Fruit fly (Drosophila melanogaster) whole organism, wandering third instar larva: ENCODE measurements around the gene CG6508.
A peak's percentile ranks its signal among the peaks of the same experiment; 100 is the strongest.

Experiments used
- Abd-B ChIP-seq: fragments of >200 bp; optimal IDR thresholded peaks from 2 replicates; lab custom pipeline; 2017; ENCODE audit warnings: missing biosample characterization, missing genetic modification characterization
- CG32264 ChIP-seq: fragments of 200-800 bp; sonication (Bioruptor generic); optimal IDR thresholded peaks from 2 replicates; lab custom pipeline; 2016; ENCODE audit warnings: missing biosample characterization, missing genetic modification characterization
- CG9705 ChIP-seq: fragments of 200-800 bp; sonication (Bioruptor generic); optimal IDR thresholded peaks from 2 replicates; lab custom pipeline; 2018; ENCODE audit warnings: missing biosample characterization, mild to moderate bottlenecking, missing genetic modification characterization
- CrebA ChIP-seq: fragments of 200-800 bp; sonication (Bioruptor generic); optimal IDR thresholded peaks from 2 replicates; lab custom pipeline; 2016; ENCODE audit warnings: missing biosample characterization, mild to moderate bottlenecking, missing genetic modification characterization, borderline replicate concordance
- Dfd ChIP-seq: fragments of >200 bp; optimal IDR thresholded peaks from 2 replicates; lab custom pipeline; 2017; ENCODE audit warnings: missing biosample characterization, missing genetic modification characterization
- Dif ChIP-seq: fragments of 200-275, 200-300 bp; sonication (Bioruptor generic); optimal IDR thresholded peaks from 2 replicates; lab custom pipeline; 2018; ENCODE audit warnings: missing biosample characterization, missing genetic modification characterization; ENCODE audit not compliant: partially characterized antibody
- HLH106 ChIP-seq: fragments of 200-800 bp; optimal IDR thresholded peaks from 3 replicates; lab custom pipeline; 2019; ENCODE audit warnings: missing biosample characterization, mild to moderate bottlenecking, missing genetic modification characterization, moderate library complexity
- Hnf4 ChIP-seq: fragments of 200-800 bp; sonication (Bioruptor generic); optimal IDR thresholded peaks from 2 replicates; lab custom pipeline; 2016; ENCODE audit warnings: missing biosample characterization, mild to moderate bottlenecking, missing genetic modification characterization
- Hr78 ChIP-seq: fragments of >200 bp; optimal IDR thresholded peaks from 2 replicates; lab custom pipeline; 2017; ENCODE audit warnings: missing biosample characterization, missing genetic modification characterization
- Jra ChIP-seq: sonication (Bioruptor generic); optimal IDR thresholded peaks from 2 replicates; lab custom pipeline; 2016; ENCODE audit warnings: missing biosample characterization, missing genetic modification characterization
- Mio ChIP-seq: sonication (Bioruptor generic); optimal IDR thresholded peaks from 2 replicates; lab custom pipeline; 2016; ENCODE audit warnings: missing biosample characterization, missing genetic modification characterization
- Myc ChIP-seq: fragments of >200 bp; optimal IDR thresholded peaks from 2 replicates; lab custom pipeline; 2017
- N ChIP-seq: fragments of >200 bp; optimal IDR thresholded peaks from 2 replicates; lab custom pipeline; 2018; ENCODE audit warnings: missing biosample characterization, missing external identifiers, missing genetic modification characterization
- OdsH ChIP-seq: fragments of 200-800 bp; sonication (Bioruptor generic); optimal IDR thresholded peaks from 2 replicates; lab custom pipeline; 2016; ENCODE audit warnings: missing biosample characterization, mild to moderate bottlenecking, missing genetic modification characterization
- Rel ChIP-seq, 2 experiments: fragments of 200-800 bp; sonication (Bioruptor generic) in 1 of 2; optimal IDR thresholded peaks; 2 replicates in 1 of 2; 3 replicates in 1 of 2; lab custom pipeline; 2016 to 2019; ENCODE audit warnings: mild to moderate bottlenecking in 2 of 2, missing biosample characterization in 2 of 2, missing genetic modification characterization in 2 of 2, moderate library complexity in 1 of 2
- Vsx2 ChIP-seq: fragments of 200-300, 225-300 bp; sonication (Bioruptor generic); optimal IDR thresholded peaks from 2 replicates; lab custom pipeline; 2018; ENCODE audit warnings: missing biosample characterization, missing genetic modification characterization; ENCODE audit not compliant: partially characterized antibody
- br ChIP-seq: fragments of 200-800 bp; sonication (Bioruptor generic); optimal IDR thresholded peaks from 2 replicates; lab custom pipeline; 2016; ENCODE audit warnings: missing biosample characterization, missing genetic modification characterization
- dl ChIP-seq, 2 experiments: fragments of 175-275, 200-275 bp in 1 of 2; fragments of 200-275 bp in 1 of 2; sonication (Bioruptor generic); optimal IDR thresholded peaks; lab custom pipeline; 2018; ENCODE audit warnings: mild to moderate bottlenecking in 2 of 2, missing biosample characterization in 2 of 2, missing genetic modification characterization in 2 of 2, moderate library complexity in 2 of 2; ENCODE audit not compliant: partially characterized antibody in 2 of 2, insufficient read depth in 1 of 2
- dsf ChIP-seq: sonication (Bioruptor generic); optimal IDR thresholded peaks from 2 replicates; lab custom pipeline; 2016; ENCODE audit warnings: missing biosample characterization, missing genetic modification characterization, borderline replicate concordance
- foxo ChIP-seq, 2 experiments: fragments of 200-800 bp; sonication (Bioruptor generic); optimal IDR thresholded peaks; 2 replicates in 1 of 2; 3 replicates in 1 of 2; lab custom pipeline; 2016 to 2017; ENCODE audit warnings: missing biosample characterization in 2 of 2, missing genetic modification characterization in 2 of 2
- fru ChIP-seq: fragments of 200-800 bp; sonication (Bioruptor generic); optimal IDR thresholded peaks from 3 replicates; lab custom pipeline; 2016; ENCODE audit warnings: missing biosample characterization, mild to moderate bottlenecking, missing genetic modification characterization
- h ChIP-seq: fragments of 200-800 bp; sonication (Bioruptor generic); optimal IDR thresholded peaks from 3 replicates; lab custom pipeline; 2016; ENCODE audit warnings: missing biosample characterization, mild to moderate bottlenecking, missing genetic modification characterization
- jim ChIP-seq: fragments of 175-275, 200-325 bp; sonication (Bioruptor generic); optimal IDR thresholded peaks from 2 replicates; lab custom pipeline; 2016; ENCODE audit warnings: missing biosample characterization, mild to moderate bottlenecking, missing genetic modification characterization
- lola ChIP-seq: fragments of >200 bp; optimal IDR thresholded peaks from 2 replicates; lab custom pipeline; 2017; ENCODE audit warnings: missing biosample characterization, missing genetic modification characterization
- pan ChIP-seq: fragments of >200 bp; optimal IDR thresholded peaks from 2 replicates; lab custom pipeline; 2017
- psq ChIP-seq: fragments of 200-800 bp; sonication (Bioruptor generic); optimal IDR thresholded peaks from 3 replicates; lab custom pipeline; 2017; ENCODE audit warnings: missing biosample characterization, mild to moderate bottlenecking, missing genetic modification characterization, moderate library complexity
- rgr ChIP-seq: fragments of 200-800 bp; sonication (Bioruptor generic); optimal IDR thresholded peaks from 3 replicates; lab custom pipeline; 2016; ENCODE audit warnings: missing biosample characterization, mild to moderate bottlenecking, missing genetic modification characterization
- sage ChIP-seq: fragments of 200-800 bp; sonication (Bioruptor generic); optimal IDR thresholded peaks from 2 replicates; lab custom pipeline; 2016; ENCODE audit warnings: missing biosample characterization, mild to moderate bottlenecking, missing genetic modification characterization
- woc ChIP-seq: sonication (Bioruptor generic); optimal IDR thresholded peaks from 2 replicates; lab custom pipeline; 2016; ENCODE audit warnings: missing biosample characterization, mild to moderate bottlenecking, missing genetic modification characterization

Gene CG6508

DNA sequence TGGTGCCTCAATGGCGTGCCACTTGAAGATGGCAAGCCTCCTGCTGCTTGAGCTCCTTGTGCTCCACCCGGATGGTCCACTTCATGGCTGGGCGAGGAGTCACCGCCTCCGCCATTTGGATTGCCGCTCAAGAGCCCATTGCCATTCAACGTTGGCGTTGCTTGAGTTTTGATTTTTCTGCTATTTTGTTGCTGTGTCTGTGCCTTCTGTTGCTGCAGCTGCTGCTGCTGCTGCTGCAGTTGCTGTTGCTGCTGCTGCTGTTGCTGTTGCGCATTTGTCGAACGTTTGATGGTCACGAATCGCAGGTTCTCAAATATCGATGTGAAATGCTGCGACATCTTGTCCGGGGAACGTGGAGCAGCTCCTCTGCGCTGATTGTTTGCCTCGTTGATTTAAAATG is 12.7 kb downstream of the CG6508 start:
- TF ChIP-seq Dif (GFP tag; lab: Kevin White, UChicago) (no peak), psq (GFP tag; lab: Kevin White, UChicago) (no peak), Dfd (peak; percentile 72), foxo (GFP tag; optimal IDR thresholded peaks at IDR 0.05; lab: Kevin White, UChicago) (no peak), rgr (GFP tag; lab: Kevin White, UChicago) (no peak), Mio (no peak)

DNA sequence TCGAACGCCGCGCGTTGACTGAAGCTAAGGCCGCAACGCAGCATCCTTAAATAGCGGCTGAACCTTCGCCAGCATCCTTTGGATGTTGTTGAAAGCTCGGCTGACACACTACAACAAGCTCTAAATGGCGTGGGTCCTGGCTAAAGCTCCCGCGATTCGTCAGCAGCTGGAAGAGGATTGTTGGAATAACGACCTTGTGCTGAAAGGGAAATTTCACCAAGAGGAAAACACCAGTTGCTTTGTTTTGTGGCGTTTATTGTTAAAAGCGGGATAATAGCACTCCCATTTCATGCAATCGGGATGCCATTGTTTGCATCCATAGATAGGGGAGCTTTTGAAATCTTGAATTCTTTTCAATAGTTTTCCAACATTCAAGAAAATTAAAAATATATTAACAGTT is 18.6 kb downstream of the CG6508 start, which contains the start of gene Nos:
TSS of gene Nos (minus strand) at position 21 of the 400 bp plus-strand sequence.
- TF ChIP-seq Abd-B: no peak
- TF ChIP-seq N (GFP tag; lab: Kevin White, UChicago): no peak
- TF ChIP-seq lola (GFP tag; lab: Kevin White, UChicago): no peak
- no peak for TF ChIP-seq Hr78 (GFP tag; lab: Kevin White, UChicago)
- no peak for TF ChIP-seq dsf
- no peak for TF ChIP-seq pan
- no peak for TF ChIP-seq CrebA (GFP tag; lab: Kevin White, UChicago)
- TF ChIP-seq rgr (GFP tag; lab: Kevin White, UChicago): no peak
- no peak for TF ChIP-seq CG32264 (GFP tag; lab: Kevin White, UChicago)
- no peak for TF ChIP-seq OdsH

DNA sequence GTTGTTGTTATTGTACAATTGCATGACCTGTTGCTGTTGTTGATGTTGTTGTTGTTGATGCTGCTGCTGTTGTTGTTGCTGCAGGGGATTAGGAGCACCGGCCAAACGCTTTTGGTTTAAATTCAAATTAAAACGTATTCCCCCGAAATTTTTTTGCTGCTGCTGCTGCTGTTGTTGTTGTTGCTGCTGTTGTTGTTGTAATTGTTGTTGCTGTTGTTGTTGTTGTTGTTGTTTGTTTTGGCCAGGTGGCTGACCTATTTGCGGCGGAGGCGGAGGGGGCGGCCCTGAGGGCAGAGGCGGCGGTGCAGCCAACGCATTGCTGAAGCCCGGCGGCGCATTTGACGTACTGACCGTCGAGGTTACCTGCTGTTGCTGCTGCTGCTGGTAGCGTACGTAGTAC is 22.7 kb downstream of the CG6508 start:
- TF ChIP-seq h (GFP tag; lab: Kevin White, UChicago) (no peak), Jra (GFP tag; lab: Kevin White, UChicago) (no peak), Mio (no peak), Rel (GFP tag; optimal IDR thresholded peaks at IDR 0.05; lab: Kevin White, UChicago) (no peak), Rel (tag; optimal IDR thresholded peaks at IDR 0.05; lab: Kevin White, UChicago) (no peak), Hr78 (GFP tag; lab: Kevin White, UChicago) (no peak), CG32264 (GFP tag; lab: Kevin White, UChicago) (no peak), Vsx2 (GFP tag; lab: Kevin White, UChicago) (no peak), Hnf4 (GFP tag; lab: Kevin White, UChicago) (no peak), N (GFP tag; lab: Kevin White, UChicago) (no peak), CrebA (GFP tag; lab: Kevin White, UChicago) (no peak), Myc (lab: Kevin White, UChicago) (no peak), sage (GFP tag; lab: Kevin White, UChicago) (no peak), Abd-B (no peak)

DNA sequence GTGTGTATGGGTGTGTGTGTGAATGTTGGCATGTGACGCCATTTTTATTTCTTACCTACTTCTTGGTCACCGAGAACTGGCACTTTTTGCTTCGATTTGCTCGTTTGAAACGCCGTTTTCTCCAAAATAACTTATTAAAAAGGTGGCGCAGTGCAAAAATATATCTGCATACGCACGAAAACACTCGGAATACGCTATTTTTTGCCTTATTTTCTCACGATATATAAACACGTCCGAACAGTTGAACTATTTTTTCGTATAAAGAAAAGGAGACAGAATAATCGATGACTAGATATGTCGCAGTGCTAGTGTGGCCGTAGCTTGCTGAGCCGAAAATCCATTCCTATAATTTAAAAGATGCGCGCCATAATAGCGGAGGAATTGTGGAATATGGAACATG is 23.4 kb downstream of the CG6508 start, which contains the start of gene CG6700:
TSS of gene CG6700 (minus strand) at position 272 of the 400 bp plus-strand sequence.
- TF ChIP-seq psq (GFP tag; lab: Kevin White, UChicago): peak; percentile 43
- TF ChIP-seq OdsH: peak; percentile 22
- no peak for TF ChIP-seq N (GFP tag; lab: Kevin White, UChicago)

DNA sequence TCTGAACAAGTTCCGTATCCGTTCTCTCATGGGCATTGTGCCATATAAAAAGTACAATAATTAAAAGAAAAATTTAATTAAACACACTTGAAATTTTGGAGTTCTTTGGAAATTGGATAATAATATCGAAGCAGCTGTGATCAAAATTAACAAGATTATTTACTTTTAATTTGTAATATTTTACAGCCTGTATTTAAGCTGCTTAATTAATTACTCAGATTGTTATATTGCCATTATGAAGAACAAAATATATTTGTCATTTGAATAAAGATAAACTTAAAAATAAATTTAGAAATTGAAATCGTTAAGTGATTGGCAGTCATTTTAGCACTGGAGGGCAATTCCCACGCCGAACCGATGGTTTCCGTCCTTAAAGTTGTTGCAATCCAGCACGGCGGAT is 26.7 kb downstream of the CG6508 start, which contains the start of the genes CG17139 and CG17140:
TSS of gene CG17139 (minus strand) at position 101 of the 400 bp plus-strand sequence.
TSS of gene CG17140 (minus strand) at position 101 of the 400 bp plus-strand sequence.
- TF ChIP-seq Rel (GFP tag; optimal IDR thresholded peaks at IDR 0.05; lab: Kevin White, UChicago) (no peak), Rel (tag; optimal IDR thresholded peaks at IDR 0.05; lab: Kevin White, UChicago) (no peak), HLH106 (tag; lab: Kevin White, UChicago) (no peak), fru (GFP tag; lab: Kevin White, UChicago) (no peak), dsf (no peak), Jra (GFP tag; lab: Kevin White, UChicago) (no peak), rgr (GFP tag; lab: Kevin White, UChicago) (no peak), pan (no peak), jim (GFP tag; lab: Kevin White, UChicago) (no peak), Abd-B (no peak)

DNA sequence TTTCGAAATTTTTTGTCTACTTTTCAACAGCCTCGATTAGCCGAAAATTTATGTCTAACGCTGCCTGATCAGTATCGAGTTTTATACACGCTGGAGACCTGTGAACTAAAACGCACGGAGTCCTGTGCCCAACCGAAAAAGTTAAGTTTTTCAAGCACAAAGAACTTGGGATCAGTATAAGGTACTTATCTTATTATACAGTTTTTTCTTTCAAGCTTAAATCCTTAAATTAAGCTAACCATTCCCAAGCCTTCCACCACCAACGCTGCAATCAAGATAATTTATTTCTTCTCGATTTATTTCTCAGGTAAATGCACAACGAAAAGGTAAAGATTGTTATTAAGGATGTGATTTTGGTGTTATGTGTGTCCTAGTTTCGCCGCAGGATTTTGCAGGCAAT is 28.0 kb downstream of the CG6508 start, which contains the start of gene Porin2:
TSS of gene Porin2 (minus strand) at position 101 of the 400 bp plus-strand sequence.
- TF ChIP-seq dl (GFP tag; optimal IDR thresholded peaks at IDR 0.05; lab: Kevin White, UChicago; ENCODE audit: insufficient read depth in 1 of 2, partially characterized antibody in 2 of 2): no peak
- TF ChIP-seq h (GFP tag; lab: Kevin White, UChicago): no peak
- no peak for TF ChIP-seq sage (GFP tag; lab: Kevin White, UChicago)
- no peak for TF ChIP-seq woc (GFP tag; lab: Kevin White, UChicago)
- no peak for TF ChIP-seq Jra (GFP tag; lab: Kevin White, UChicago)
- no peak for TF ChIP-seq CG9705 (GFP tag; lab: Kevin White, UChicago)
- TF ChIP-seq br (GFP tag; lab: Kevin White, UChicago): no peak
- no peak for TF ChIP-seq rgr (GFP tag; lab: Kevin White, UChicago)
- TF ChIP-seq foxo (GFP tag; optimal IDR thresholded peaks at IDR 0.05; lab: Kevin White, UChicago): no peak
- TF ChIP-seq dsf: no peak
- TF ChIP-seq, all 38 proteins: peak for 0
